Worm (Caenorhabditis elegans) whole organism, early embryonic: ENCODE measurements around the gene Y41C4A.18.

ENCODE experiments used
- ceh-13 ChIP-seq: fragments of 200-800 bp; sonication (Bioruptor generic); optimal IDR thresholded peaks from 2 replicates; lab custom pipeline; 2018; ENCODE audit warnings: mild to moderate bottlenecking, missing genetic modification characterization, missing compliant biosample characterization
- flt-1 ChIP-seq: fragments of 200-800 bp; sonication (Bioruptor generic); IDR thresholded peaks from 2 replicates; pipeline ENCODE4 v1.3.6; 2022; ENCODE audit warnings: missing genetic modification characterization, missing compliant biosample characterization
- hmbx-1 ChIP-seq: sonication (generic microtip); optimal IDR thresholded peaks from 2 replicates; lab custom pipeline; 2016; ENCODE audit warnings: mild to moderate bottlenecking, missing genetic modification characterization, missing compliant biosample characterization
- pes-1 ChIP-seq: fragments of 200-800 bp; sonication (Bioruptor generic); IDR thresholded peaks from 2 replicates; pipeline ENCODE4 v1.3.6; 2022; ENCODE audit warnings: missing genetic modification reagents, missing genetic modification characterization, missing compliant biosample characterization
- tra-4 ChIP-seq: sonication (generic microtip); optimal IDR thresholded peaks from 2 replicates; lab custom pipeline; 2017; ENCODE audit warnings: missing genetic modification characterization, missing compliant biosample characterization

DNA sequence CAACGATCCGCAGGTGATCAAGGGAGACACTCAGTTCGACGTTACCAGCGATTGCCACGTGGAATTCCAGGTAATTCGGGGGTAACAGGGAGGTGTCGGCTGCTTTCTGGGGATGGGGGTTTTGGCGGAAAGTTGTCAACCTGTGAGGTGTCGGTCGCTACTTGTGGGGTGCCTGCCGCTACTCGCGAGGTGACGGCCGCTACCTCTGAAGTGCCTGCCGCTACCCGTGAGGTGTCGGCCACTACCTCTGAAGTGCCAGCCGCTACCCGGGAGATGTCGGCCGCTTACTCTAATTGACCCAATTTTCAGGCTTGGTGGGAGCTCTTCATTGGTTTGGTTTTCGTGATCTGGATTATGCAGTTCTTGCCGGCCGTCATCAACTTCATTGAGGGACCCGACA lies 438 bp downstream of the Y41C4A.18 start:
- no peak for TF ChIP-seq tra-4 (tag; lab: Kevin White, UChicago)
- no peak for TF ChIP-seq flt-1 (GFP tag; lab: Robert Waterston, UW)
- no peak for TF ChIP-seq ceh-13
- no peak for TF ChIP-seq pes-1 (GFP tag; lab: Robert Waterston, UW)
- no peak for TF ChIP-seq hmbx-1 (tag; lab: Kevin White, UChicago)
